Fruit fly (Drosophila melanogaster) whole organism, embryonic: ENCODE data around the gene hfp.

Experiments used
- Abd-B ChIP-seq: fragments of 200-800 bp; sonication (Bioruptor generic); optimal IDR thresholded peaks from 2 replicates; lab custom pipeline; 2018; ENCODE audit warnings: missing biosample characterization, mild to moderate bottlenecking, missing genetic modification characterization, moderate library complexity
- CG10565 ChIP-seq: fragments of 200-800 bp; sonication (Bioruptor generic); optimal IDR thresholded peaks from 3 replicates; lab custom pipeline; 2016; ENCODE audit warnings: missing biosample characterization, mild to moderate bottlenecking, missing genetic modification characterization
- CG11085 ChIP-seq: fragments of 200-800 bp; sonication (Bioruptor generic); IDR thresholded peaks from 2 replicates; pipeline ENCODE4 v1.3.6; 2022; ENCODE audit warnings: missing biosample characterization, missing genetic modification characterization
- CG12071 ChIP-seq: fragments of 200-800 bp; sonication (Bioruptor generic); optimal IDR thresholded peaks from 3 replicates; lab custom pipeline; 2018; ENCODE audit warnings: missing biosample characterization, mild to moderate bottlenecking, missing genetic modification characterization
- CG1233 ChIP-seq: fragments of 200-800 bp; sonication (Bioruptor generic); optimal IDR thresholded peaks from 4 replicates; lab custom pipeline; 2018; ENCODE audit warnings: missing biosample characterization, mild to moderate bottlenecking, missing genetic modification characterization
- CG12942 ChIP-seq: fragments of 200-800 bp; sonication (Bioruptor generic); optimal IDR thresholded peaks from 3 replicates; lab custom pipeline; 2016; ENCODE audit warnings: missing biosample characterization, missing genetic modification characterization
- CG14014 ChIP-seq: fragments of 200-800 bp; sonication (Bioruptor generic); IDR thresholded peaks from 2 replicates; pipeline ENCODE4 v1.3.6; 2022; ENCODE audit warnings: missing biosample characterization, missing genetic modification characterization
- CG2875 ChIP-seq: fragments of 200-800 bp; sonication (Bioruptor generic); optimal IDR thresholded peaks from 2 replicates; lab custom pipeline; 2017; ENCODE audit warnings: missing biosample characterization, mild to moderate bottlenecking, missing genetic modification characterization, missing genetic modification reagents
- CG3065 ChIP-seq: fragments of 200-800 bp; sonication (Bioruptor generic); optimal IDR thresholded peaks from 2 replicates; lab custom pipeline; 2016; ENCODE audit warnings: missing biosample characterization, missing genetic modification characterization
- CG31365 ChIP-seq: fragments of 200-800 bp; sonication (Bioruptor generic); optimal IDR thresholded peaks from 2 replicates; lab custom pipeline; 2018; ENCODE audit warnings: missing biosample characterization, mild to moderate bottlenecking, missing genetic modification characterization
- CG3163 ChIP-seq: fragments of 200-800 bp; sonication (Bioruptor generic); optimal IDR thresholded peaks from 3 replicates; lab custom pipeline; 2016; ENCODE audit warnings: missing biosample characterization, missing genetic modification characterization
- CG32772 ChIP-seq: fragments of 200-800 bp; sonication (Bioruptor generic); IDR thresholded peaks from 2 replicates; pipeline ENCODE4 v1.3.6; 2022; ENCODE audit warnings: missing biosample characterization, missing genetic modification characterization
- CG7745 ChIP-seq: fragments of 200-800 bp; sonication (Bioruptor generic); optimal IDR thresholded peaks from 2 replicates; lab custom pipeline; 2018; ENCODE audit warnings: missing biosample characterization, mild to moderate bottlenecking, missing genetic modification characterization, moderate library complexity
- CG7786 ChIP-seq: fragments of 200-800 bp; sonication (Bioruptor generic); optimal IDR thresholded peaks from 2 replicates; lab custom pipeline; 2016; ENCODE audit warnings: missing biosample characterization, missing genetic modification characterization
- CG7839 ChIP-seq: fragments of 200-800 bp; sonication (Bioruptor generic); optimal IDR thresholded peaks from 3 replicates; lab custom pipeline; 2018; ENCODE audit warnings: missing biosample characterization, mild to moderate bottlenecking, missing genetic modification characterization, moderate library complexity
- CG9797 ChIP-seq: fragments of 200-800 bp; sonication (Bioruptor generic); optimal IDR thresholded peaks from 3 replicates; lab custom pipeline; 2018; ENCODE audit warnings: missing biosample characterization, mild to moderate bottlenecking, missing genetic modification characterization
- CrebB ChIP-seq: fragments of 200-800 bp; sonication (Bioruptor generic); optimal IDR thresholded peaks from 3 replicates; lab custom pipeline; 2018; ENCODE audit warnings: missing biosample characterization, mild to moderate bottlenecking, missing genetic modification characterization
- Dfd ChIP-seq, 2 experiments: fragments of >200 bp; optimal IDR thresholded peaks; 2 replicates each; lab custom pipeline; 2017; ENCODE audit warnings: missing biosample characterization in 2 of 2, missing genetic modification characterization in 2 of 2
- Gug ChIP-seq: fragments of 200-800 bp; sonication (Bioruptor generic); IDR thresholded peaks from 4 replicates; pipeline ENCODE4 v1.3.6; 2022; ENCODE audit warnings: missing biosample characterization, missing genetic modification characterization
- HLH3B ChIP-seq: fragments of 200-800 bp; sonication (Bioruptor generic); IDR thresholded peaks from 2 replicates; pipeline ENCODE4 v1.3.6; 2022; ENCODE audit warnings: missing biosample characterization, missing genetic modification characterization
- HLH4C ChIP-seq: fragments of 200-800 bp; sonication (Bioruptor generic); IDR thresholded peaks from 3 replicates; pipeline ENCODE4 v1.3.6; 2022; ENCODE audit warnings: missing biosample characterization, missing genetic modification characterization; ENCODE audit not compliant: partially characterized antibody
- NC2α ChIP-seq: fragments of 200-800 bp; sonication (Bioruptor generic); optimal IDR thresholded peaks from 2 replicates; lab custom pipeline; 2016; ENCODE audit warnings: missing biosample characterization, missing genetic modification characterization
- NC2β ChIP-seq: fragments of 200-800 bp; sonication (Bioruptor generic); optimal IDR thresholded peaks from 2 replicates; lab custom pipeline; 2016; ENCODE audit warnings: missing biosample characterization, missing genetic modification characterization
- Poxn ChIP-seq: fragments of 200-800 bp; sonication (Bioruptor generic); IDR thresholded peaks from 2 replicates; pipeline ENCODE4 v1.3.6; 2022; ENCODE audit warnings: missing biosample characterization, missing genetic modification characterization
- Sin3A ChIP-seq: fragments of >200 bp; optimal IDR thresholded peaks from 2 replicates; lab custom pipeline; 2018
- TFAM ChIP-seq: fragments of 200-800 bp; sonication (Bioruptor generic); optimal IDR thresholded peaks from 2 replicates; lab custom pipeline; 2017; ENCODE audit warnings: missing biosample characterization, missing genetic modification characterization, inconsistent platforms
- Vsx1 ChIP-seq: fragments of 200-800 bp; sonication (Bioruptor generic); optimal IDR thresholded peaks from 2 replicates; lab custom pipeline; 2017; ENCODE audit warnings: missing biosample characterization, mild to moderate bottlenecking, missing genetic modification characterization, missing genetic modification reagents
- ase ChIP-seq: fragments of 200-800 bp; sonication (Bioruptor generic); IDR thresholded peaks from 3 replicates; pipeline ENCODE4 v1.3.6; 2022; ENCODE audit warnings: missing biosample characterization, missing genetic modification characterization
- cad ChIP-seq: fragments of >200 bp; optimal IDR thresholded peaks from 2 replicates; lab custom pipeline; 2017; ENCODE audit warnings: missing biosample characterization, missing genetic modification characterization
- cato ChIP-seq: fragments of 200-800 bp; sonication (Bioruptor generic); optimal IDR thresholded peaks from 2 replicates; lab custom pipeline; 2016; ENCODE audit warnings: missing biosample characterization, missing genetic modification characterization, borderline replicate concordance
- fd96Cb ChIP-seq: fragments of 200-800 bp; sonication (Bioruptor generic); optimal IDR thresholded peaks from 2 replicates; lab custom pipeline; 2018; ENCODE audit warnings: missing biosample characterization, mild to moderate bottlenecking, missing genetic modification characterization, moderate library complexity
- gsb-n ChIP-seq: fragments of 200-800 bp; sonication (Bioruptor generic); optimal IDR thresholded peaks from 3 replicates; lab custom pipeline; 2018; ENCODE audit warnings: missing biosample characterization, mild to moderate bottlenecking, missing genetic modification characterization
- h ChIP-seq: fragments of >200 bp; optimal IDR thresholded peaks from 2 replicates; lab custom pipeline; 2017
- mirr ChIP-seq: fragments of 200-800 bp; sonication (Bioruptor generic); optimal IDR thresholded peaks from 3 replicates; lab custom pipeline; 2018; ENCODE audit warnings: missing biosample characterization, mild to moderate bottlenecking, missing genetic modification characterization
- nerfin-2 ChIP-seq: fragments of 200-800 bp; sonication (Bioruptor generic); IDR thresholded peaks from 2 replicates; pipeline ENCODE4 v1.3.6; 2022; ENCODE audit warnings: missing biosample characterization, missing genetic modification characterization; ENCODE audit not compliant: partially characterized antibody
- otp ChIP-seq: fragments of 200-800 bp; sonication (Bioruptor generic); IDR thresholded peaks from 3 replicates; pipeline ENCODE4, ENCODE4 v1.3.6; 2022; ENCODE audit warnings: missing biosample characterization, missing genetic modification characterization
- pan ChIP-seq, 4 experiments: fragments of >200 bp in 3 of 4; fragments of 200-800 bp in 1 of 4; sonication (Bioruptor generic) in 1 of 4; optimal IDR thresholded peaks in 3 of 4; IDR thresholded peaks in 1 of 4; 2 replicates each; pipeline versions ENCODE4 v1.3.6 to Lab custom; 2017 to 2022; ENCODE audit warnings: missing biosample characterization in 2 of 4, missing genetic modification characterization in 2 of 4, mixed read lengths in 1 of 4
- pb ChIP-seq: fragments of 200-800 bp; sonication (Bioruptor generic); optimal IDR thresholded peaks from 3 replicates; lab custom pipeline; 2016; ENCODE audit warnings: missing biosample characterization, missing genetic modification characterization
- prd ChIP-seq, 3 experiments: fragments of >200 bp in 2 of 3; fragments of 200-800 bp in 1 of 3; sonication (Bioruptor generic) in 1 of 3; optimal IDR thresholded peaks in 2 of 3; IDR thresholded peaks in 1 of 3; 2 replicates in 2 of 3; 3 replicates in 1 of 3; pipeline versions ENCODE4 v1.3.6 to Lab custom; 2017 to 2022; ENCODE audit warnings: missing biosample characterization in 1 of 3, missing genetic modification characterization in 1 of 3
- pros ChIP-seq: fragments of 200-800 bp; sonication (Bioruptor generic); optimal IDR thresholded peaks from 3 replicates; lab custom pipeline; 2019; ENCODE audit warnings: missing biosample characterization, mild to moderate bottlenecking, missing genetic modification characterization, moderate library complexity
- sc ChIP-seq, 3 experiments: fragments of >200 bp in 2 of 3; fragments of 200-800 bp in 1 of 3; sonication (Bioruptor generic) in 1 of 3; optimal IDR thresholded peaks; 2 replicates in 2 of 3; 3 replicates in 1 of 3; lab custom pipeline; 2017; ENCODE audit warnings: mild to moderate bottlenecking in 1 of 3, missing biosample characterization in 1 of 3, missing genetic modification characterization in 1 of 3, missing genetic modification reagents in 1 of 3
- sna ChIP-seq: fragments of 200-800 bp; sonication (Bioruptor generic); IDR thresholded peaks from 2 replicates; pipeline ENCODE4 v1.3.6; 2022; ENCODE audit warnings: missing biosample characterization, missing genetic modification characterization; ENCODE audit not compliant: partially characterized antibody
- sr ChIP-seq: fragments of 200-800 bp; sonication (Bioruptor generic); IDR thresholded peaks from 3 replicates; pipeline ENCODE4 v1.3.6; 2022; ENCODE audit warnings: missing biosample characterization, missing genetic modification characterization
- tup ChIP-seq: fragments of 200-800 bp; sonication (Bioruptor generic); optimal IDR thresholded peaks from 2 replicates; lab custom pipeline; 2016; ENCODE audit warnings: missing biosample characterization, mild to moderate bottlenecking, missing genetic modification characterization, moderate library complexity
- vnd ChIP-seq: fragments of 200-800 bp; sonication (Bioruptor generic); IDR thresholded peaks from 3 replicates; pipeline ENCODE4 v1.3.6; 2022; ENCODE audit warnings: missing biosample characterization, missing genetic modification characterization; ENCODE audit not compliant: partially characterized antibody
- wdn ChIP-seq: fragments of 200-800 bp; sonication (Bioruptor generic); IDR thresholded peaks from 2 replicates; pipeline ENCODE4 v1.3.6; 2022; ENCODE audit warnings: missing biosample characterization, missing genetic modification characterization
- zfh2 ChIP-seq: fragments of 200-800 bp; sonication (Bioruptor generic); optimal IDR thresholded peaks from 2 replicates; lab custom pipeline; 2016; ENCODE audit warnings: missing biosample characterization, missing genetic modification characterization

The hfp gene

dm6 chr3L:1517274-1518047 is 15.1 kb upstream of the hfp start (continued):
- TF ChIP-seq CG3065 (GFP tag; lab: Kevin White, UChicago), result peak; percentile 39
- peak; percentile 15 for TF ChIP-seq CG12071
- peak; percentile 53; the same call in 1 of the 2 replicates for TF ChIP-seq wdn (GFP tag; lab: Robert Waterston, UW)
- no peak for TF ChIP-seq CG7839 (tag; lab: Kevin White, UChicago)
- TF ChIP-seq sc (optimal IDR thresholded peaks at IDR 0.05; lab: Kevin White, UChicago), result no peak
- TF ChIP-seq sc (GFP tag; optimal IDR thresholded peaks at IDR 0.05; lab: Kevin White, UChicago), result no peak
- TF ChIP-seq CG10565, result no peak
- TF ChIP-seq HLH3B (GFP tag; lab: Robert Waterston, UW), result no peak
- TF ChIP-seq TFAM (GFP tag; lab: Kevin White, UChicago), result no peak
- TF ChIP-seq sna (GFP tag; lab: Robert Waterston, UW), result peak; percentile 65; the same call in 1 of the 2 replicates
- peak; percentile 16 for TF ChIP-seq mirr (GFP tag; lab: Kevin White, UChicago)
- TF ChIP-seq CG14014 (GFP tag; lab: Robert Waterston, UW), result peak; percentile 57; the same call in 1 of the 2 replicates
- TF ChIP-seq CG12942, result peak; percentile 71
- TF ChIP-seq sr (GFP tag; lab: Robert Waterston, UW), result peak; percentile 96
- TF ChIP-seq gsb-n (tag; lab: Kevin White, UChicago), result no peak
- peak; percentile 87 for TF ChIP-seq CG7786 (GFP tag; lab: Kevin White, UChicago)
- TF ChIP-seq ase (GFP tag; lab: Robert Waterston, UW), result no peak
- no peak for TF ChIP-seq fd96Cb (tag; lab: Kevin White, UChicago)
- TF ChIP-seq CG2875, result no peak
- no peak for TF ChIP-seq pan (optimal IDR thresholded peaks at IDR 0.05; lab: Kevin White, UChicago)
- peak in 1 of 2 experiments; percentile 23 for TF ChIP-seq pan (GFP tag; optimal IDR thresholded peaks at IDR 0.05 in 1 of 2, IDR thresholded peaks at IDR 0.05 in 1 of 2)
- peak; percentile 74 for TF ChIP-seq HLH4C (GFP tag; lab: Robert Waterston, UW)
- no peak for TF ChIP-seq prd (optimal IDR thresholded peaks at IDR 0.05; lab: Kevin White, UChicago)
- peak; percentile 64; the same call in 2 of the 3 replicates for TF ChIP-seq prd (GFP tag; IDR thresholded peaks at IDR 0.05; lab: Robert Waterston, UW)
- TF ChIP-seq CG7745, result no peak
- TF ChIP-seq cato (GFP tag; lab: Kevin White, UChicago), result peak; percentile 12
- TF ChIP-seq NC2α, result peak; percentile 32
- TF ChIP-seq Vsx1 (GFP tag; lab: Kevin White, UChicago), result peak; percentile 84
- no peak for TF ChIP-seq CrebB (tag; lab: Kevin White, UChicago)
- TF ChIP-seq Abd-B (GFP tag; lab: Kevin White, UChicago), result peak; percentile 48
- TF ChIP-seq CG3163 (GFP tag; lab: Kevin White, UChicago), result peak; percentile 51
- 0 out of 3 replicates have a peak, but pooled peaks have one; percentile 51 for TF ChIP-seq otp (GFP tag; lab: Robert Waterston, UW)
- TF ChIP-seq CG1233 (GFP tag; lab: Kevin White, UChicago), result peak; percentile 24
- peak; percentile 59 for TF ChIP-seq tup (GFP tag; lab: Kevin White, UChicago)
- peak; percentile 65 for TF ChIP-seq nerfin-2
- TF ChIP-seq vnd (GFP tag; lab: Robert Waterston, UW), result peak; percentile 51; the same call in 2 of the 3 replicates
- no peak for TF ChIP-seq Dfd (GFP tag; optimal IDR thresholded peaks at IDR 0.05; lab: Kevin White, UChicago)
- peak; percentile 74 for TF ChIP-seq Gug (GFP tag; lab: Robert Waterston, UW)
- no peak for TF ChIP-seq pb (GFP tag; lab: Kevin White, UChicago)
- TF ChIP-seq pros (GFP tag; lab: Kevin White, UChicago), result no peak
- TF ChIP-seq zfh2, result peak; percentile 79
- no peak for TF ChIP-seq h
- TF ChIP-seq Sin3A (lab: Kevin White, UChicago), result peak; percentile 96
- TF ChIP-seq CG9797 (GFP tag; lab: Kevin White, UChicago), result peak; percentile 46
- TF ChIP-seq CG31365 (tag; lab: Kevin White, UChicago), result no peak
- TF ChIP-seq cad (GFP tag; lab: Kevin White, UChicago), result no peak
- no peak for TF ChIP-seq Poxn (GFP tag; lab: Robert Waterston, UW)
- TF ChIP-seq CG11085 (GFP tag; lab: Robert Waterston, UW), result no peak
- TF ChIP-seq CG32772 (GFP tag; lab: Robert Waterston, UW), result 0 out of 2 replicates have a peak, but pooled peaks have one; percentile 43
- peak; percentile 62 for TF ChIP-seq NC2β (GFP tag; lab: Kevin White, UChicago)
